Fruit fly (Drosophila melanogaster): ENCODE data around the gene CG2211.

CG2211 gene

DNA sequence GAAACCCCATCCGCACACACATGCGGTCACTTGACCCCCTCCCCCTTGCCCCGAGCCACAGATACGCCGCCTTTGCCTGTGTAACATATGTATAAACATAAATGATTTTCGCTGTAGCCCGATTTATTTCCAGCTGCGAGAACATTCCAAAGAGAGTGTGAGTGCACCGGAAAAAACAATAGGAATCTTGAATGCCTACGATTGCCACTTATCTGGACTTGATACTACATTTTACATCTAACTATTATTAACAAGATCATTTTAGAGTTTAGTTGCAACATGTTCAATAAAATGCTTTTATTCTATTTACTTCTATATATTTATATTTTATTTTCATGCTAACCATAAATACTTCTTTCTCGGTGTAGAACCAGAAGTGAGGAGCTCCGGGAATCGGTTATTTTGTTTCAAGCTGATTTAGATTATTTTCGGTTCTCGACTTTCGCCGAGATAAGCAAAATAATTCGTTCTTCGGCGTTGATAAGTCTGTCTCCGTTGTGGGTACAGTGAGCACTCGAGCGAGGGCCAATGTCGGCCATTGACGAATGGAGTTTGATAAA, 35.0 kb downstream of the CG2211 start (continued):
- TF ChIP-seq Chrac-16 (GFP tag; optimal IDR thresholded peaks at IDR 0.05) (peak; percentile 68), Dek (tag; optimal IDR thresholded peaks at IDR 0.05) (peak; percentile 56), hbn (GFP tag; IDR thresholded peaks at IDR 0.05; ENCODE audit: partially characterized antibody) (no peak), Hr51 (GFP tag; optimal IDR thresholded peaks at IDR 0.05) (peak; percentile 27 to 82), gcm2 (GFP tag; optimal IDR thresholded peaks at IDR 0.05) (peak; percentile 7), amos (GFP tag; IDR thresholded peaks at IDR 0.05; ENCODE audit: partially characterized antibody) (no peak), psq (GFP tag; optimal IDR thresholded peaks at IDR 0.05) (peak; percentile 54), row (GFP tag; IDR thresholded peaks at IDR 0.05) (peak; percentile 92), CG12236 (GFP tag; optimal IDR thresholded peaks at IDR 0.05) (peak; percentile 4), ara (GFP tag; IDR thresholded peaks at IDR 0.05) (peak; percentile 92), Tbp (GFP tag; optimal IDR thresholded peaks at IDR 0.05) (no peak), Mrtf (GFP tag; IDR thresholded peaks at IDR 0.05) (peak; percentile 70; the same call in 1 of the 3 replicates), ac (GFP tag; optimal IDR thresholded peaks at IDR 0.05) (peak; percentile 65), abd-A (tag; optimal IDR thresholded peaks at IDR 0.05) (no peak), Nf-YB (GFP tag; optimal IDR thresholded peaks at IDR 0.05) (peak; percentile 69), MTF-1 (GFP tag; optimal IDR thresholded peaks at IDR 0.05; ENCODE audit: borderline replicate concordance) (peak; percentile 21), CG18599 (GFP tag; optimal IDR thresholded peaks at IDR 0.05) (peak; percentile 90), PHDP (tag; optimal IDR thresholded peaks at IDR 0.05) (peak; percentile 85), nom (GFP tag; optimal IDR thresholded peaks at IDR 0.05) (peak; percentile 39), sqz (GFP tag; optimal IDR thresholded peaks at IDR 0.05) (no peak)

DNA sequence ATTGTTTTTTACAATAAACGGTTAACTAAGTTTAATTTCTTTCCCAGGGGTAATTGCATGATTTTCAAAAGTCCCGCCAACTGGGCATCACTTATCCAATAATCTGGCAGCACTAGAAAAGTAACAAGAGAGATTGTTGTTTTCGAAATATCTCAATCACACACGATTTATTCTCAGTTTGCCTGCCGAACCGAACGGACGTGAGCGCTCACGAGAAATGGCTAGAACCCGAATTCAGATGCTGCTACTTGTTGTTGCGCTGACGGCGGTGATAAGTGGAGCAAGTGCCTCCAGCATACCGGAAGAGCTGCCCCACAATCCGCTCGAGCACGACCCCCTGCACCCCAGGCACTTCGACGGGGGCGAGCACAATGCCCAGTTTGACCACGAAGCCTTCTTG, 36.6 kb downstream of the CG2211 start, which contains the start of gene scf:
Gene scf (plus strand): TSS at position 164 of the 400 bp plus-strand sequence.
- TF ChIP-seq Sry-δ (GFP tag; optimal IDR thresholded peaks at IDR 0.05) (peak; percentile 44), CG2129 (GFP tag; IDR thresholded peaks at IDR 0.05; ENCODE audit: partially characterized antibody) (no peak), esg (GFP tag; conservative IDR thresholded peaks at IDR 0.05) (no peak), CrebB (tag; optimal IDR thresholded peaks at IDR 0.05) (no peak), CG10565 (GFP tag; optimal IDR thresholded peaks at IDR 0.05) (no peak), CG18011 (GFP tag; optimal IDR thresholded peaks at IDR 0.05) (no peak), ems (GFP tag; optimal IDR thresholded peaks at IDR 0.05) (no peak), CG10543 (GFP tag; optimal IDR thresholded peaks at IDR 0.05) (no peak), Rx (GFP tag; IDR thresholded peaks at IDR 0.05) (no peak), Dbx (GFP tag; IDR thresholded peaks at IDR 0.05) (no peak), Scr (GFP tag; IDR thresholded peaks at IDR 0.05; ENCODE audit: partially characterized antibody) (peak; percentile 37; the same call in 1 of the 2 replicates), jing (GFP tag; optimal IDR thresholded peaks at IDR 0.05) (no peak), Side (GFP tag; optimal IDR thresholded peaks at IDR 0.05) (no peak), D (optimal IDR thresholded peaks at IDR 0.05) (no peak), D (GFP tag; optimal IDR thresholded peaks at IDR 0.05) (no peak), CG17385 (GFP tag; optimal IDR thresholded peaks at IDR 0.05) (no peak), Sin3A (optimal IDR thresholded peaks at IDR 0.05) (no peak), Ada2b (GFP tag; IDR thresholded peaks at IDR 0.05) (no peak), ranshi (GFP tag; IDR thresholded peaks at IDR 0.05) (peak; percentile 37; the same call in 1 of the 2 replicates), Hr51 (GFP tag; optimal IDR thresholded peaks at IDR 0.05) (no peak), p53 (GFP tag; optimal IDR thresholded peaks at IDR 0.05) (peak; percentile 2), CG8359 (GFP tag; optimal IDR thresholded peaks at IDR 0.05; ENCODE audit: borderline replicate concordance) (no peak), jumu (GFP tag; optimal IDR thresholded peaks at IDR 0.05) (no peak), CG16813 (GFP tag; IDR thresholded peaks at IDR 0.05; ENCODE audit: partially characterized antibody) (peak; percentile 33; the same call in 1 of the 3 replicates), Atf-2 (GFP tag; optimal IDR thresholded peaks at IDR 0.05) (no peak), Sry-β (GFP tag; optimal IDR thresholded peaks at IDR 0.05) (peak; percentile 88), Mrtf (GFP tag; IDR thresholded peaks at IDR 0.05) (no peak), CG8924 (tag; optimal IDR thresholded peaks at IDR 0.05) (peak; percentile 15), CG7987 (GFP tag; optimal IDR thresholded peaks at IDR 0.05) (peak; percentile 21), CG7928 (GFP tag; optimal IDR thresholded peaks at IDR 0.05) (no peak), CG14860 (GFP tag; IDR thresholded peaks at IDR 0.05; ENCODE audit: partially characterized antibody) (no peak)

Measured in whole organism, embryonic.